Fruit fly (Drosophila melanogaster): Measurements from ENCODE around the gene baz.

baz gene

DNA sequence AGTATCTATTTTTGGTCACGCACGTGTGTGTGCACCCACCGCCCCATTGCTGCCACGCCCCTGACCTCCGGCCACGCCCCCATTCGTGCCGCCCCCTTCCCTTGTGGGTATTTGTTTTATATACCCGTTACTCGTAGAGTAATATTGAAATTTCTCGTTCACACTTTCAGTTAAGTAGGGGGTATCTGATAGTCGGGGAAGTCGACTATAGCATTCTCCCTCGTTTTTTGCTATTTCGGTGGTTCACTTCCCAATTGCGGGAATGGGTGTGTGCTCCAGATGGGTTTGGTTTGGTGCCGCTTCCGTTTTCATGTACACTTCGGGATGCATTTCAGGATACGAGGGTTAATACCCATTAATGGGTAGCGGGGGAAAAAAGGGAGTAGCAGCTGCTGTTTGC lies 7.5 kb downstream of the baz start:
- TF ChIP-seq CG12769 (tag; optimal IDR thresholded peaks at IDR 0.05) (no peak), HLH4C (GFP tag; IDR thresholded peaks at IDR 0.05; ENCODE audit: partially characterized antibody) (peak; percentile 65), CG16813 (GFP tag; IDR thresholded peaks at IDR 0.05; ENCODE audit: partially characterized antibody) (peak; percentile 29; the same call in 1 of the 3 replicates), CG7372 (GFP tag; IDR thresholded peaks at IDR 0.05) (no peak), CG10959 (GFP tag; IDR thresholded peaks at IDR 0.05) (no peak), gem (tag; optimal IDR thresholded peaks at IDR 0.05) (no peak), CG15514 (GFP tag; optimal IDR thresholded peaks at IDR 0.05) (no peak), nom (GFP tag; optimal IDR thresholded peaks at IDR 0.05) (no peak), jing (GFP tag; optimal IDR thresholded peaks at IDR 0.05) (no peak), bcd (GFP tag; optimal IDR thresholded peaks at IDR 0.05) (no peak), CG11723 (GFP tag; optimal IDR thresholded peaks at IDR 0.05) (no peak), Scr (GFP tag; IDR thresholded peaks at IDR 0.05; ENCODE audit: partially characterized antibody) (0 out of 2 replicates have a peak, but pooled peaks have one; percentile 15), CG15269 (tag; optimal IDR thresholded peaks at IDR 0.05) (no peak), CG33213 (GFP tag; optimal IDR thresholded peaks at IDR 0.05) (no peak), CG18476 (GFP tag; optimal IDR thresholded peaks at IDR 0.05) (no peak), bbx (GFP tag; IDR thresholded peaks at IDR 0.05; ENCODE audit: partially characterized antibody) (peak; percentile 50; the same call in 1 of the 2 replicates), CG1529 (GFP tag; optimal IDR thresholded peaks at IDR 0.05) (no peak), repo (GFP tag; optimal IDR thresholded peaks at IDR 0.05) (no peak), gsb-n (tag; optimal IDR thresholded peaks at IDR 0.05) (no peak), CG6683 (GFP tag; optimal IDR thresholded peaks at IDR 0.05) (no peak), schlank (tag; optimal IDR thresholded peaks at IDR 0.05) (no peak), Doc3 (GFP tag; IDR thresholded peaks at IDR 0.05; ENCODE audit: partially characterized antibody) (no peak), H2.0 (GFP tag; IDR thresholded peaks at IDR 0.05) (no peak), Hr78 (GFP tag; optimal IDR thresholded peaks at IDR 0.05) (no peak), zf30C (GFP tag; optimal IDR thresholded peaks at IDR 0.05) (no peak), nerfin-2 (GFP tag; IDR thresholded peaks at IDR 0.05; ENCODE audit: partially characterized antibody) (peak; percentile 37; the same call in 1 of the 2 replicates), YL-1 (GFP tag; optimal IDR thresholded peaks at IDR 0.05) (no peak), Hand (GFP tag; optimal IDR thresholded peaks at IDR 0.05) (no peak), nau (GFP tag; optimal IDR thresholded peaks at IDR 0.05) (no peak), Lhr (GFP tag; optimal IDR thresholded peaks at IDR 0.05) (no peak), gt (GFP tag; IDR thresholded peaks at IDR 0.05) (no peak), ato (GFP tag; IDR thresholded peaks at IDR 0.05; ENCODE audit: partially characterized antibody) (0 out of 2 replicates have a peak, but pooled peaks have one; percentile 10), Dek (tag; optimal IDR thresholded peaks at IDR 0.05) (no peak), jumu (GFP tag; optimal IDR thresholded peaks at IDR 0.05) (no peak), chinmo (GFP tag; IDR thresholded peaks at IDR 0.05; ENCODE audit: partially characterized antibody) (no peak), CG13894 (tag; optimal IDR thresholded peaks at IDR 0.05) (no peak), tna (GFP tag; IDR thresholded peaks at IDR 0.05; ENCODE audit: partially characterized antibody) (peak; percentile 51; the same call in 1 of the 2 replicates), CG14860 (GFP tag; IDR thresholded peaks at IDR 0.05; ENCODE audit: partially characterized antibody) (peak; percentile 54; the same call in 2 of the 3 replicates), vnd (GFP tag; IDR thresholded peaks at IDR 0.05; ENCODE audit: partially characterized antibody) (0 out of 3 replicates have a peak, but pooled peaks have one; percentile 17)

Data from whole organism, embryonic.